Fruit fly (Drosophila melanogaster) whole organism, embryonic: ENCODE measurements around the gene fwe.
A peak's percentile ranks its signal among the peaks of the same experiment; 100 is the strongest.

Experiments
- ATbp ChIP-seq: fragments of 200-800 bp; sonication (Bioruptor generic); optimal IDR thresholded peaks from 2 replicates; lab custom pipeline; 2017; ENCODE audit warnings: missing biosample characterization, mild to moderate bottlenecking, missing genetic modification characterization, missing genetic modification reagents
- Ada2b ChIP-seq: fragments of 200-800 bp; sonication (Bioruptor generic); IDR thresholded peaks from 2 replicates; pipeline ENCODE4 v1.3.6; 2022; ENCODE audit warnings: missing biosample characterization, missing genetic modification characterization
- Antp ChIP-seq: fragments of 200-800 bp; sonication (Bioruptor generic); optimal IDR thresholded peaks from 3 replicates; lab custom pipeline; 2016; ENCODE audit warnings: missing biosample characterization, missing genetic modification characterization
- Atf6 ChIP-seq: fragments of 200-800 bp; sonication (Bioruptor generic); IDR thresholded peaks from 2 replicates; pipeline ENCODE4 v1.3.6; 2022; ENCODE audit warnings: missing biosample characterization, missing genetic modification characterization
- B-H1 ChIP-seq: fragments of 200-800 bp; sonication (Bioruptor generic); IDR thresholded peaks from 3 replicates; pipeline ENCODE4 v1.3.6; 2022; ENCODE audit warnings: missing biosample characterization, missing genetic modification characterization
- BtbVII ChIP-seq: fragments of 200-800 bp; sonication (Bioruptor generic); optimal IDR thresholded peaks from 3 replicates; lab custom pipeline; 2017; ENCODE audit warnings: missing biosample characterization, mild to moderate bottlenecking, missing genetic modification characterization
- CG10321 ChIP-seq: fragments of 200-800 bp; sonication (Bioruptor generic); IDR thresholded peaks from 2 replicates; pipeline ENCODE4 v1.3.6; 2022; ENCODE audit warnings: missing biosample characterization, missing genetic modification characterization
- CG10431 ChIP-seq: fragments of 200-800 bp; sonication (Bioruptor generic); optimal IDR thresholded peaks from 3 replicates; lab custom pipeline; 2018; ENCODE audit warnings: missing biosample characterization, mild to moderate bottlenecking, missing genetic modification characterization
- CG11093 ChIP-seq: fragments of 200-800 bp; sonication (Bioruptor generic); IDR thresholded peaks from 3 replicates; pipeline ENCODE4 v1.3.6; 2022; ENCODE audit warnings: missing biosample characterization, missing genetic modification characterization
- CG13775 ChIP-seq: fragments of 200-800 bp; sonication (Bioruptor generic); optimal IDR thresholded peaks from 3 replicates; lab custom pipeline; 2017; ENCODE audit warnings: missing biosample characterization, mild to moderate bottlenecking, missing genetic modification characterization
- CG17359 ChIP-seq: fragments of 200-800 bp; sonication (Bioruptor generic); optimal IDR thresholded peaks from 3 replicates; lab custom pipeline; 2018; ENCODE audit warnings: missing biosample characterization, mild to moderate bottlenecking, missing genetic modification characterization, moderate library complexity
- CG2712 ChIP-seq: fragments of 200-800 bp; optimal IDR thresholded peaks from 3 replicates; lab custom pipeline; 2019; ENCODE audit warnings: missing biosample characterization, mild to moderate bottlenecking, missing genetic modification characterization, moderate library complexity
- CG31365 ChIP-seq: fragments of 200-800 bp; sonication (Bioruptor generic); optimal IDR thresholded peaks from 2 replicates; lab custom pipeline; 2018; ENCODE audit warnings: missing biosample characterization, mild to moderate bottlenecking, missing genetic modification characterization
- CG32532 ChIP-seq: fragments of 200-800 bp; sonication (Bioruptor generic); IDR thresholded peaks from 2 replicates; pipeline ENCODE4 v1.3.6; 2022; ENCODE audit warnings: missing biosample characterization, missing genetic modification characterization
- CG3281 ChIP-seq: fragments of 200-800 bp; sonication (Bioruptor generic); optimal IDR thresholded peaks from 3 replicates; lab custom pipeline; 2017; ENCODE audit warnings: missing biosample characterization, mild to moderate bottlenecking, missing genetic modification characterization
- CG42726 ChIP-seq: fragments of 200-800 bp; sonication (Bioruptor generic); IDR thresholded peaks from 2 replicates; pipeline ENCODE4 v1.3.6; 2022; ENCODE audit warnings: missing biosample characterization, missing genetic modification characterization; ENCODE audit not compliant: partially characterized antibody
- CG4282 ChIP-seq: fragments of 200-800 bp; sonication (Bioruptor generic); optimal IDR thresholded peaks from 2 replicates; lab custom pipeline; 2016; ENCODE audit warnings: missing biosample characterization, missing genetic modification characterization
- CG6272 ChIP-seq: fragments of 200-800 bp; sonication (Bioruptor generic); IDR thresholded peaks from 2 replicates; pipeline ENCODE4 v1.3.6; 2022; ENCODE audit warnings: missing biosample characterization, missing genetic modification characterization
- CG6683 ChIP-seq: fragments of 200-800 bp; sonication (Bioruptor generic); optimal IDR thresholded peaks from 2 replicates; lab custom pipeline; 2017; ENCODE audit warnings: missing biosample characterization, mild to moderate bottlenecking, missing genetic modification characterization, missing genetic modification reagents
- CG8290 ChIP-seq, 3 experiments: fragments of 200-800 bp; sonication (Bioruptor generic); optimal IDR thresholded peaks; 2 replicates each; lab custom pipeline; 2016 to 2019; ENCODE audit warnings: missing biosample characterization in 3 of 3, missing genetic modification characterization in 3 of 3, mild to moderate bottlenecking in 2 of 3, moderate library complexity in 1 of 3
- CG9932 ChIP-seq: fragments of 200-800 bp; sonication (Bioruptor generic); IDR thresholded peaks from 2 replicates; pipeline ENCODE4 v1.3.6; 2022; ENCODE audit warnings: missing biosample characterization, missing genetic modification characterization
- CTCF ChIP-seq: fragments of 200-800 bp; sonication (Bioruptor generic); optimal IDR thresholded peaks from 2 replicates; lab custom pipeline; 2017; ENCODE audit warnings: missing biosample characterization, mild to moderate bottlenecking, missing genetic modification characterization, moderate library complexity
- D ChIP-seq, 2 experiments: fragments of 200-800 bp in 1 of 2; fragments of >200 bp in 1 of 2; sonication (Bioruptor generic) in 1 of 2; optimal IDR thresholded peaks; 2 replicates in 1 of 2; 3 replicates in 1 of 2; lab custom pipeline; 2017; ENCODE audit warnings: mild to moderate bottlenecking in 1 of 2, missing biosample characterization in 1 of 2, missing genetic modification characterization in 1 of 2, missing genetic modification reagents in 1 of 2
- Doc3 ChIP-seq: fragments of 200-800 bp; sonication (Bioruptor generic); IDR thresholded peaks from 3 replicates; pipeline ENCODE4 v1.3.6; 2022; ENCODE audit warnings: missing biosample characterization, missing genetic modification characterization; ENCODE audit not compliant: partially characterized antibody
- HLH3B ChIP-seq: fragments of 200-800 bp; sonication (Bioruptor generic); IDR thresholded peaks from 2 replicates; pipeline ENCODE4 v1.3.6; 2022; ENCODE audit warnings: missing biosample characterization, missing genetic modification characterization
- Hand ChIP-seq: fragments of 200-800 bp; sonication (Bioruptor generic); optimal IDR thresholded peaks from 2 replicates; lab custom pipeline; 2017; ENCODE audit warnings: mild to moderate bottlenecking, missing biosample characterization, missing genetic modification reagents, missing genetic modification characterization
- Hr78 ChIP-seq, 2 experiments: fragments of 200-800 bp in 1 of 2; fragments of >200 bp in 1 of 2; sonication (Bioruptor generic) in 1 of 2; optimal IDR thresholded peaks; 2 replicates each; lab custom pipeline; 2017 to 2019; ENCODE audit warnings: missing biosample characterization in 2 of 2, missing genetic modification characterization in 2 of 2, mild to moderate bottlenecking in 1 of 2, moderate library complexity in 1 of 2
- Meics ChIP-seq: fragments of 200-800 bp; sonication (Bioruptor generic); optimal IDR thresholded peaks from 2 replicates; lab custom pipeline; 2017; ENCODE audit warnings: missing biosample characterization, mild to moderate bottlenecking, missing genetic modification characterization
- NK7.1 ChIP-seq: fragments of 200-800 bp; sonication (Bioruptor generic); optimal IDR thresholded peaks from 3 replicates; lab custom pipeline; 2016; ENCODE audit warnings: missing biosample characterization, missing genetic modification characterization
- Optix ChIP-seq: fragments of 200-800 bp; sonication (Bioruptor generic); IDR thresholded peaks from 3 replicates; pipeline ENCODE4 v1.3.6; 2022; ENCODE audit warnings: missing biosample characterization, missing genetic modification characterization
- Pdp1 ChIP-seq, 2 experiments: fragments of 200-800 bp; sonication (Bioruptor generic); optimal IDR thresholded peaks; 3 replicates each; lab custom pipeline; 2016; ENCODE audit warnings: missing biosample characterization in 2 of 2, missing genetic modification characterization in 2 of 2, mild to moderate bottlenecking in 1 of 2, moderate library complexity in 1 of 2
- Taf1 ChIP-seq: fragments of 200-800 bp; sonication (Bioruptor generic); IDR thresholded peaks from 2 replicates; pipeline ENCODE4 v1.3.6; 2022; ENCODE audit warnings: missing biosample characterization, missing genetic modification characterization
- ab ChIP-seq: fragments of 200-800 bp; sonication (Bioruptor generic); optimal IDR thresholded peaks from 2 replicates; lab custom pipeline; 2016; ENCODE audit warnings: missing biosample characterization, missing genetic modification characterization
- gce ChIP-seq: fragments of 200-800 bp; sonication (Bioruptor generic); IDR thresholded peaks from 3 replicates; pipeline ENCODE4 v1.3.6; 2022; ENCODE audit warnings: missing biosample characterization, missing genetic modification characterization
- gcm2 ChIP-seq: fragments of 200-800 bp; sonication (Bioruptor generic); optimal IDR thresholded peaks from 2 replicates; lab custom pipeline; 2016; ENCODE audit warnings: missing biosample characterization, missing genetic modification characterization
- gem ChIP-seq: fragments of 200-800 bp; sonication (Bioruptor generic); optimal IDR thresholded peaks from 2 replicates; lab custom pipeline; 2019; ENCODE audit warnings: missing biosample characterization, mild to moderate bottlenecking, missing genetic modification characterization, moderate library complexity
- grau ChIP-seq: fragments of 200-800 bp; optimal IDR thresholded peaks from 3 replicates; lab custom pipeline; 2019; ENCODE audit warnings: missing biosample characterization, mild to moderate bottlenecking, missing genetic modification characterization, moderate library complexity
- grn ChIP-seq: fragments of 200-800 bp; sonication (Bioruptor generic); optimal IDR thresholded peaks from 3 replicates; lab custom pipeline; 2017; ENCODE audit warnings: missing biosample characterization, missing genetic modification characterization
- hth ChIP-seq: fragments of >200 bp; optimal IDR thresholded peaks from 2 replicates; lab custom pipeline; 2017; ENCODE audit warnings: inconsistent platforms
- maf-S ChIP-seq: fragments of 200-800 bp; sonication (Bioruptor generic); optimal IDR thresholded peaks from 2 replicates; lab custom pipeline; 2016; ENCODE audit warnings: missing biosample characterization, missing genetic modification characterization
- mirr ChIP-seq: fragments of 200-800 bp; sonication (Bioruptor generic); optimal IDR thresholded peaks from 3 replicates; lab custom pipeline; 2018; ENCODE audit warnings: missing biosample characterization, mild to moderate bottlenecking, missing genetic modification characterization
- nmo ChIP-seq: fragments of 200-800 bp; sonication (Bioruptor generic); optimal IDR thresholded peaks from 2 replicates; lab custom pipeline; 2018; ENCODE audit warnings: missing biosample characterization, mild to moderate bottlenecking, missing genetic modification characterization, moderate library complexity
- pros ChIP-seq: fragments of 200-800 bp; sonication (Bioruptor generic); optimal IDR thresholded peaks from 3 replicates; lab custom pipeline; 2019; ENCODE audit warnings: missing biosample characterization, mild to moderate bottlenecking, missing genetic modification characterization, moderate library complexity
- psq ChIP-seq: fragments of 200-800 bp; sonication (Bioruptor generic); optimal IDR thresholded peaks from 2 replicates; lab custom pipeline; 2017; ENCODE audit warnings: missing biosample characterization, missing genetic modification characterization
- salm ChIP-seq: fragments of 200-800 bp; sonication (Bioruptor generic); optimal IDR thresholded peaks from 2 replicates; lab custom pipeline; 2018; ENCODE audit warnings: missing biosample characterization, mild to moderate bottlenecking, missing genetic modification characterization
- sim ChIP-seq: fragments of 200-800 bp; sonication (Bioruptor generic); IDR thresholded peaks from 2 replicates; pipeline ENCODE4 v1.3.6; 2022; ENCODE audit warnings: missing biosample characterization, missing genetic modification characterization
- tgo ChIP-seq: fragments of 200-800 bp; sonication (Bioruptor generic); IDR thresholded peaks from 3 replicates; pipeline ENCODE4 v1.3.6; 2022; ENCODE audit warnings: missing biosample characterization, missing genetic modification characterization
- twi ChIP-seq: fragments of 200-800 bp; optimal IDR thresholded peaks from 2 replicates; lab custom pipeline; 2019; ENCODE audit warnings: missing biosample characterization, mild to moderate bottlenecking, missing genetic modification characterization, moderate library complexity
- tx ChIP-seq: fragments of 200-800 bp; sonication (Bioruptor generic); optimal IDR thresholded peaks from 2 replicates; lab custom pipeline; 2016; ENCODE audit warnings: missing biosample characterization, missing genetic modification characterization

The fwe gene

dm6 chr3L:15826347-15826984 lies 10.3 kb upstream of the fwe start, which contains the start of the genes DCP2 and dbo (continued):
- TF ChIP-seq ATbp (peak; percentile 2), gce (GFP tag; lab: Robert Waterston, UW) (peak; percentile 55; the same call in 1 of the 3 replicates), CG2712 (peak; percentile 76), gcm2 (no peak), ab (GFP tag; lab: Kevin White, UChicago) (no peak), Ada2b (GFP tag; lab: Robert Waterston, UW) (peak; percentile 58; the same call in 1 of the 2 replicates), CG4282 (GFP tag; lab: Kevin White, UChicago) (no peak), Taf1 (GFP tag; lab: Robert Waterston, UW) (peak; percentile 45; the same call in 1 of the 2 replicates), Antp (GFP tag; lab: Kevin White, UChicago) (peak; percentile 29), Atf6 (GFP tag; lab: Robert Waterston, UW) (peak; percentile 51; the same call in 1 of the 2 replicates), maf-S (peak; percentile 21), CTCF (GFP tag; lab: Kevin White, UChicago) (peak; percentile 32), grn (GFP tag; lab: Kevin White, UChicago) (no peak), CG31365 (tag; lab: Kevin White, UChicago) (no peak), psq (no peak), gem (tag; lab: Kevin White, UChicago) (peak; percentile 82), nmo (GFP tag; lab: Kevin White, UChicago) (peak; percentile 65), Optix (GFP tag; lab: Robert Waterston, UW) (no peak), grau (peak; percentile 96), CG10321 (GFP tag; lab: Robert Waterston, UW) (peak; percentile 29; the same call in 1 of the 2 replicates), CG11093 (GFP tag; lab: Robert Waterston, UW) (peak; percentile 35; the same call in 1 of the 3 replicates), Pdp1 (GFP tag; optimal IDR thresholded peaks at IDR 0.05; lab: Kevin White, UChicago) (peak; percentile 55 to 61), sim (no peak), Doc3 (GFP tag; lab: Robert Waterston, UW) (peak; percentile 82), CG13775 (GFP tag; lab: Kevin White, UChicago) (peak; percentile 52), salm (tag; lab: Kevin White, UChicago) (peak; percentile 44), Hr78 (GFP tag; optimal IDR thresholded peaks at IDR 0.05; lab: Kevin White, UChicago) (no peak), CG10431 (GFP tag; lab: Kevin White, UChicago) (peak; percentile 43), hth (lab: Kevin White, UChicago) (no peak), CG17359 (tag; lab: Kevin White, UChicago) (peak; percentile 75), HLH3B (GFP tag; lab: Robert Waterston, UW) (peak; percentile 40; the same call in 1 of the 2 replicates), twi (tag; lab: Kevin White, UChicago) (peak; percentile 37), tx (GFP tag; lab: Kevin White, UChicago) (peak; percentile 48), mirr (GFP tag; lab: Kevin White, UChicago) (peak; percentile 5), tgo (peak; percentile 57), CG42726 (GFP tag; lab: Robert Waterston, UW) (peak; percentile 66), Hand (GFP tag; lab: Kevin White, UChicago) (no peak), Meics (GFP tag; lab: Kevin White, UChicago) (peak; percentile 73), B-H1 (GFP tag; lab: Robert Waterston, UW) (peak; percentile 51; the same call in 2 of the 3 replicates), CG8290 (GFP tag; optimal IDR thresholded peaks at IDR 0.05; lab: Kevin White, UChicago) (no peak), CG8290 (tag; optimal IDR thresholded peaks at IDR 0.05; lab: Kevin White, UChicago) (peak in 1 of 2 experiments; percentile 52), CG3281 (GFP tag; lab: Kevin White, UChicago) (peak; percentile 60), pros (GFP tag; lab: Kevin White, UChicago) (no peak), NK7.1 (GFP tag; lab: Kevin White, UChicago) (no peak), BtbVII (GFP tag; lab: Kevin White, UChicago) (no peak), D (optimal IDR thresholded peaks at IDR 0.05; lab: Kevin White, UChicago) (no peak), D (GFP tag; optimal IDR thresholded peaks at IDR 0.05; lab: Kevin White, UChicago) (peak; percentile 2), CG9932 (GFP tag; lab: Robert Waterston, UW) (peak; percentile 91), CG6683 (GFP tag; lab: Kevin White, UChicago) (no peak), CG32532 (GFP tag; lab: Robert Waterston, UW) (peak; percentile 86), CG6272 (GFP tag; lab: Robert Waterston, UW) (no peak; the same call in 1 of the 2 replicates)
